Fruit fly (Drosophila melanogaster) whole organism, prepupa: ENCODE results near the gene Osbp.
A peak's percentile ranks its signal among the peaks of the same experiment; 100 is the strongest.

ENCODE experiments used
- CG10631 ChIP-seq: fragments of 200-800 bp; sonication (Bioruptor generic); optimal IDR thresholded peaks from 2 replicates; lab custom pipeline; 2016; ENCODE audit warnings: missing biosample characterization, missing genetic modification characterization
- CG10669 ChIP-seq: fragments of 200-800 bp; sonication (Bioruptor generic); optimal IDR thresholded peaks from 3 replicates; lab custom pipeline; 2018; ENCODE audit warnings: missing biosample characterization, mild to moderate bottlenecking, missing genetic modification characterization, moderate library complexity
- CG11902 ChIP-seq: fragments of 200-800 bp; sonication (Bioruptor generic); optimal IDR thresholded peaks from 3 replicates; lab custom pipeline; 2016; ENCODE audit warnings: missing biosample characterization, missing genetic modification characterization
- CG15336 ChIP-seq: fragments of 200-800 bp; sonication (Bioruptor generic); IDR thresholded peaks from 2 replicates; pipeline ENCODE4 v1.3.6; 2022; ENCODE audit warnings: missing biosample characterization, missing genetic modification characterization
- CG1621 ChIP-seq: fragments of 200-800 bp; sonication (Bioruptor generic); optimal IDR thresholded peaks from 3 replicates; lab custom pipeline; 2018; ENCODE audit warnings: missing biosample characterization, mild to moderate bottlenecking, missing genetic modification characterization
- CG16779 ChIP-seq: fragments of 200-800 bp; sonication (Bioruptor generic); optimal IDR thresholded peaks from 3 replicates; lab custom pipeline; 2017; ENCODE audit warnings: missing biosample characterization, mild to moderate bottlenecking, missing genetic modification characterization
- CG3032 ChIP-seq: fragments of 200-800 bp; optimal IDR thresholded peaks from 2 replicates; lab custom pipeline; 2019; ENCODE audit warnings: missing biosample characterization, mild to moderate bottlenecking, missing genetic modification characterization, moderate library complexity
- CG31627 ChIP-seq: fragments of 200-800 bp; sonication (Bioruptor generic); optimal IDR thresholded peaks from 3 replicates; lab custom pipeline; 2016; ENCODE audit warnings: missing biosample characterization, missing genetic modification characterization
- CG32006 ChIP-seq: fragments of 200-800 bp; sonication (Bioruptor generic); optimal IDR thresholded peaks from 3 replicates; lab custom pipeline; 2017; ENCODE audit warnings: missing biosample characterization, mild to moderate bottlenecking, missing genetic modification characterization
- CG34406 ChIP-seq: fragments of 200-800 bp; sonication (Bioruptor generic); optimal IDR thresholded peaks from 3 replicates; lab custom pipeline; 2016; ENCODE audit warnings: missing biosample characterization, missing genetic modification characterization
- CG3919 ChIP-seq: fragments of 200-800 bp; sonication (Bioruptor generic); optimal IDR thresholded peaks from 3 replicates; lab custom pipeline; 2016; ENCODE audit warnings: missing biosample characterization, missing genetic modification characterization
- CG6163 ChIP-seq: fragments of 200-800 bp; sonication (Bioruptor generic); IDR thresholded peaks from 3 replicates; pipeline ENCODE4 v1.3.6; 2022; ENCODE audit warnings: missing biosample characterization, missing genetic modification characterization
- CG6276 ChIP-seq: fragments of 200-800 bp; sonication (Bioruptor generic); optimal IDR thresholded peaks from 2 replicates; lab custom pipeline; 2017; ENCODE audit warnings: missing biosample characterization, mild to moderate bottlenecking, missing genetic modification characterization
- CG6792 ChIP-seq: fragments of 200-800 bp; sonication (Bioruptor generic); optimal IDR thresholded peaks from 3 replicates; lab custom pipeline; 2016; ENCODE audit warnings: missing biosample characterization, missing genetic modification characterization
- CG6808 ChIP-seq: fragments of 200-800 bp; sonication (Bioruptor generic); optimal IDR thresholded peaks from 3 replicates; lab custom pipeline; 2017; ENCODE audit warnings: missing biosample characterization, missing genetic modification characterization, mild to moderate bottlenecking, moderate library complexity, missing genetic modification reagents
- CG7368 ChIP-seq: fragments of 200-800 bp; sonication (Bioruptor generic); optimal IDR thresholded peaks from 3 replicates; lab custom pipeline; 2016; ENCODE audit warnings: missing biosample characterization, missing genetic modification characterization
- CG8119 ChIP-seq: fragments of 200-800 bp; sonication (Bioruptor generic); IDR thresholded peaks from 3 replicates; pipeline ENCODE4 v1.3.6; 2022; ENCODE audit warnings: missing biosample characterization, missing genetic modification characterization
- CG8319 ChIP-seq: fragments of 200-800 bp; sonication (Bioruptor generic); optimal IDR thresholded peaks from 3 replicates; lab custom pipeline; 2016; ENCODE audit warnings: missing biosample characterization, missing genetic modification characterization
- CG8632 ChIP-seq: fragments of 200-800 bp; sonication (Bioruptor generic); optimal IDR thresholded peaks from 3 replicates; lab custom pipeline; 2016; ENCODE audit warnings: missing biosample characterization, missing genetic modification characterization
- Eip75B ChIP-seq: fragments of 200-800 bp; sonication (Bioruptor generic); optimal IDR thresholded peaks from 3 replicates; lab custom pipeline; 2016; ENCODE audit warnings: missing biosample characterization, missing genetic modification characterization
- Eip78C ChIP-seq: fragments of 200-800 bp; sonication (Bioruptor generic); peaks from one replicate; lab custom pipeline; 2016; ENCODE audit warnings: missing biosample characterization, missing genetic modification characterization
- Ets96B ChIP-seq: fragments of 200-800 bp; optimal IDR thresholded peaks from 2 replicates; lab custom pipeline; 2019; ENCODE audit warnings: missing biosample characterization, mild to moderate bottlenecking, missing genetic modification characterization, moderate library complexity
- Hr38 ChIP-seq: sonication (Bioruptor generic); optimal IDR thresholded peaks from 2 replicates; lab custom pipeline; 2016; ENCODE audit warnings: missing biosample characterization, missing genetic modification characterization
- Hr39 ChIP-seq: fragments of 200-800 bp; sonication (Bioruptor generic); optimal IDR thresholded peaks from 2 replicates; lab custom pipeline; 2016; ENCODE audit warnings: missing biosample characterization, missing genetic modification characterization
- Hr4 ChIP-seq: fragments of 200-800 bp; sonication (Bioruptor generic); optimal IDR thresholded peaks from 3 replicates; lab custom pipeline; 2016; ENCODE audit warnings: missing biosample characterization, missing genetic modification characterization
- Lpt ChIP-seq: fragments of 200-800 bp; sonication (Bioruptor generic); optimal IDR thresholded peaks from 3 replicates; lab custom pipeline; 2016; ENCODE audit warnings: missing biosample characterization, missing genetic modification characterization
- Met ChIP-seq: fragments of 200-800 bp; sonication (Bioruptor generic); optimal IDR thresholded peaks from 3 replicates; lab custom pipeline; 2016; ENCODE audit warnings: missing biosample characterization, missing genetic modification characterization
- OdsH ChIP-seq: fragments of 200-800 bp; sonication (Bioruptor generic); optimal IDR thresholded peaks from 3 replicates; lab custom pipeline; 2016; ENCODE audit warnings: missing biosample characterization, missing genetic modification characterization
- Smox ChIP-seq: fragments of 200-800 bp; sonication (Bioruptor generic); optimal IDR thresholded peaks from 3 replicates; lab custom pipeline; 2016; ENCODE audit warnings: missing biosample characterization, missing genetic modification characterization
- Sox102F ChIP-seq: fragments of 200-800 bp; sonication (Bioruptor generic); optimal IDR thresholded peaks from 2 replicates; lab custom pipeline; 2016; ENCODE audit warnings: missing biosample characterization, mild to moderate bottlenecking, missing genetic modification characterization
- Sox14 ChIP-seq: fragments of 200-800 bp; sonication (Bioruptor generic); optimal IDR thresholded peaks from 3 replicates; lab custom pipeline; 2016; ENCODE audit warnings: missing biosample characterization, missing genetic modification characterization
- Sox15 ChIP-seq: fragments of 200-800 bp; sonication (Bioruptor generic); optimal IDR thresholded peaks from 3 replicates; lab custom pipeline; 2016; ENCODE audit warnings: missing biosample characterization, missing genetic modification characterization
- achi ChIP-seq: fragments of 200-800 bp; sonication (Bioruptor generic); optimal IDR thresholded peaks from 3 replicates; lab custom pipeline; 2016; ENCODE audit warnings: missing biosample characterization, missing genetic modification characterization
- acj6 ChIP-seq: fragments of 200-800 bp; sonication (Bioruptor generic); optimal IDR thresholded peaks from 3 replicates; lab custom pipeline; 2016; ENCODE audit warnings: missing biosample characterization, missing genetic modification characterization
- cyc ChIP-seq: fragments of 200-800 bp; sonication (Bioruptor generic); optimal IDR thresholded peaks from 3 replicates; lab custom pipeline; 2016; ENCODE audit warnings: missing biosample characterization, missing genetic modification characterization
- dsx ChIP-seq: fragments of 200-800 bp; optimal IDR thresholded peaks from 3 replicates; lab custom pipeline; 2019; ENCODE audit warnings: missing biosample characterization, mild to moderate bottlenecking, missing genetic modification characterization, moderate library complexity; ENCODE audit not compliant: poor library complexity, severe bottlenecking
- eg ChIP-seq: fragments of 200-800 bp; sonication (Bioruptor generic); IDR thresholded peaks from 3 replicates; pipeline ENCODE4 v1.3.6; 2022; ENCODE audit warnings: missing biosample characterization, missing genetic modification characterization
- esn ChIP-seq: fragments of 200-800 bp; sonication (Bioruptor generic); optimal IDR thresholded peaks from 2 replicates; lab custom pipeline; 2016; ENCODE audit warnings: missing biosample characterization, mild to moderate bottlenecking, missing genetic modification characterization, moderate library complexity
- fd59A ChIP-seq: fragments of 200-800 bp; sonication (Bioruptor generic); optimal IDR thresholded peaks from 2 replicates; lab custom pipeline; 2017; ENCODE audit warnings: missing biosample characterization, mild to moderate bottlenecking, missing genetic modification characterization, missing genetic modification reagents
- fd85E ChIP-seq: fragments of 200-800 bp; sonication (Bioruptor generic); optimal IDR thresholded peaks from 3 replicates; lab custom pipeline; 2016; ENCODE audit warnings: missing biosample characterization, missing genetic modification characterization
- fkh ChIP-seq: fragments of 200-800 bp; sonication (Bioruptor generic); optimal IDR thresholded peaks from 3 replicates; lab custom pipeline; 2017; ENCODE audit warnings: missing biosample characterization, mild to moderate bottlenecking, missing genetic modification characterization, moderate library complexity
- lz ChIP-seq: fragments of 200-800 bp; sonication (Bioruptor generic); optimal IDR thresholded peaks from 3 replicates; lab custom pipeline; 2016; ENCODE audit warnings: missing biosample characterization, missing genetic modification characterization
- net ChIP-seq: fragments of 200-800 bp; sonication (Bioruptor generic); optimal IDR thresholded peaks from 3 replicates; lab custom pipeline; 2016; ENCODE audit warnings: missing biosample characterization, missing genetic modification characterization
- pdm3 ChIP-seq: fragments of 200-800 bp; sonication (Bioruptor generic); optimal IDR thresholded peaks from 3 replicates; lab custom pipeline; 2016; ENCODE audit warnings: missing biosample characterization, missing genetic modification characterization
- ss ChIP-seq, 2 experiments: fragments of 200-800 bp; sonication (Bioruptor generic); optimal IDR thresholded peaks; 2 replicates in 1 of 2; 3 replicates in 1 of 2; lab custom pipeline; 2017 to 2018; ENCODE audit warnings: mild to moderate bottlenecking in 2 of 2, missing biosample characterization in 2 of 2, missing genetic modification characterization in 2 of 2, moderate library complexity in 1 of 2
- svp ChIP-seq: fragments of 200-800 bp; sonication (Bioruptor generic); peaks from one replicate; lab custom pipeline; 2016; ENCODE audit warnings: missing biosample characterization, missing genetic modification characterization
- vri ChIP-seq: fragments of 200-800 bp; sonication (Bioruptor generic); optimal IDR thresholded peaks from 3 replicates; lab custom pipeline; 2016; ENCODE audit warnings: missing biosample characterization, mild to moderate bottlenecking, missing genetic modification characterization

The Osbp gene

dm6 chr3R:24906648-24907047, 31.4 kb downstream of the Osbp start:
- peak; percentile 19 for TF ChIP-seq Hr4 (GFP tag; lab: Kevin White, UChicago)
- TF ChIP-seq CG8119 (GFP tag; lab: Robert Waterston, UW) = peak; percentile 52
- no peak for TF ChIP-seq Ets96B (tag; lab: Kevin White, UChicago)
- no peak for TF ChIP-seq svp
- TF ChIP-seq CG32006 (GFP tag; lab: Kevin White, UChicago) = peak; percentile 17
- TF ChIP-seq Sox102F = no peak
- TF ChIP-seq Eip78C (GFP tag; lab: Kevin White, UChicago) = peak; percentile 55
- TF ChIP-seq CG15336 (GFP tag; lab: Robert Waterston, UW) = peak; percentile 55
- TF ChIP-seq eg = peak; percentile 61; the same call in 2 of the 3 replicates
- TF ChIP-seq CG8319 (GFP tag; lab: Kevin White, UChicago) = no peak
- no peak for TF ChIP-seq ss (GFP tag; optimal IDR thresholded peaks at IDR 0.05; lab: Kevin White, UChicago)
- TF ChIP-seq CG6276 (GFP tag; lab: Kevin White, UChicago) = peak; percentile 46
- TF ChIP-seq CG3032 (tag; lab: Kevin White, UChicago) = no peak
- TF ChIP-seq CG6792 = no peak
- no peak for TF ChIP-seq Hr38 (GFP tag; lab: Kevin White, UChicago)
- TF ChIP-seq esn = no peak

DNA sequence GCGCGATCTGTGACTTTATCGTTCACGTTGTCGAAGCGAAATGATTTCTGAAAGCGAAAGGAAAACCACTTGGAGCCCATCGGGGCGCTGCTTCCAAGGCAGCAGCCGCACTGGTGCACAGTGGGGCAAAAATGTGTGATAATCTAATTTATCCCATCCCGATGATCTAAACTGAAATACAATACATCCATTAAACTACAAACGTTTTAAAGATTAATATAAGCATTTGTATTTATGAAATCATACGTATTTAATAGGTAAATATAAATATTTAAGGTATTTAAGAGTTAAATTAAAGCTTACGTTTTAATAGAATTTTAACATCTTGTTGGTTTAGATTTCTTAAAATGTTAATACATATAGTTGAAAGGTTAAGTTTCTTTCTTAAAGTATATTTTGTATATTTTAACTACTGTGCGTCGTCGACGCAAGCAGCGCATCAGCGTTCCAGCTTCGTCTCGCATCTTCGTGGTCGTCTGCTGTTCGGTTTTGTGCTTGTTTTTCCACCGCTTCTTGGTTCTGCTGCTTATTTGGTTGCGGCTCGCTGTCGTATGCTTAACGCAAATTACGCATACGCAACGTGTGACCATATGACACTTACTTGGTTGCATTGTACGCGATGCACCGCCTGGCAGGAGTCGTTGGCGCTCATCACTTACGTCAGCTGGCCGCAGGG, 31.9 kb downstream of the Osbp start, which contains the start of gene CG13643:
Gene CG13643 (minus strand): TSS at position 46 of the 676 bp plus-strand sequence.
- TF ChIP-seq Lpt (GFP tag; lab: Kevin White, UChicago) (peak; percentile 36), CG16779 (peak; percentile 17), CG8632 (peak; percentile 66), dsx (GFP tag; lab: Kevin White, UChicago) (peak; percentile 12), CG10631 (GFP tag; lab: Kevin White, UChicago) (peak; percentile 40), CG3919 (GFP tag; lab: Kevin White, UChicago) (peak; percentile 67), CG7368 (GFP tag; lab: Kevin White, UChicago) (peak; percentile 11), lz (GFP tag; lab: Kevin White, UChicago) (no peak), acj6 (peak; percentile 58), CG6808 (GFP tag; lab: Kevin White, UChicago) (peak; percentile 41), CG11902 (GFP tag; lab: Kevin White, UChicago) (no peak), eg (peak; percentile 31; the same call in 1 of the 3 replicates), fd59A (no peak), CG34406 (GFP tag; lab: Kevin White, UChicago) (peak; percentile 62), CG31627 (GFP tag; lab: Kevin White, UChicago) (no peak), Hr39 (GFP tag; lab: Kevin White, UChicago) (no peak), CG8119 (GFP tag; lab: Robert Waterston, UW) (peak; percentile 86), vri (GFP tag; lab: Kevin White, UChicago) (no peak), CG3032 (tag; lab: Kevin White, UChicago) (no peak), svp (peak; percentile 70), CG6163 (GFP tag; lab: Robert Waterston, UW) (0 out of 3 replicates have a peak, but pooled peaks have one; percentile 6), CG8319 (GFP tag; lab: Kevin White, UChicago) (no peak), CG15336 (GFP tag; lab: Robert Waterston, UW) (peak; percentile 82), ss (GFP tag; optimal IDR thresholded peaks at IDR 0.05; lab: Kevin White, UChicago) (peak; percentile 35 to 56), net (peak; percentile 64), Met (GFP tag; lab: Kevin White, UChicago) (peak; percentile 18), Sox102F (no peak), Sox14 (GFP tag; lab: Kevin White, UChicago) (no peak), Eip78C (GFP tag; lab: Kevin White, UChicago) (peak; percentile 88), Eip75B (GFP tag; lab: Kevin White, UChicago) (no peak), CG32006 (GFP tag; lab: Kevin White, UChicago) (peak; percentile 85), pdm3 (peak; percentile 23), Hr38 (GFP tag; lab: Kevin White, UChicago) (no peak), cyc (GFP tag; lab: Kevin White, UChicago) (peak; percentile 1), CG10669 (GFP tag; lab: Kevin White, UChicago) (no peak), CG6276 (GFP tag; lab: Kevin White, UChicago) (peak; percentile 75), Sox15 (no peak), Smox (peak; percentile 4), fd85E (GFP tag; lab: Kevin White, UChicago) (no peak), OdsH (GFP tag; lab: Kevin White, UChicago) (peak; percentile 55), Hr4 (GFP tag; lab: Kevin White, UChicago) (peak; percentile 55), CG1621 (tag; lab: Kevin White, UChicago) (no peak), achi (GFP tag; lab: Kevin White, UChicago) (peak; percentile 74), fkh (GFP tag; lab: Kevin White, UChicago) (no peak)
